Worm (Caenorhabditis elegans) whole organism, late embryonic: ENCODE data around the gene F54E2.2.

Experiments
- ceh-45 ChIP-seq: fragments of 200-800 bp; sonication (Bioruptor generic); IDR thresholded peaks from 2 replicates; pipeline ENCODE4 v1.3.6; 2022; ENCODE audit warnings: missing genetic modification reagents, missing genetic modification characterization, missing compliant biosample characterization
- eyg-1 ChIP-seq: sonication (generic microtip); optimal IDR thresholded peaks from 2 replicates; lab custom pipeline; 2016; ENCODE audit warnings: missing genotype, missing genetic modification characterization, missing compliant biosample characterization
- lin-11 ChIP-seq: fragments of 200-800 bp; sonication (Bioruptor generic); optimal IDR thresholded peaks from 2 replicates; lab custom pipeline; 2018; ENCODE audit warnings: mild to moderate bottlenecking, missing genetic modification characterization, missing compliant biosample characterization
- pqm-1 ChIP-seq: sonication (generic microtip); optimal IDR thresholded peaks from 2 replicates; lab custom pipeline; 2016; ENCODE audit warnings: missing genetic modification characterization, missing compliant biosample characterization
- tbx-2 ChIP-seq: sonication (generic microtip); optimal IDR thresholded peaks from 2 replicates; lab custom pipeline; 2016; ENCODE audit warnings: missing genetic modification characterization, missing compliant biosample characterization

- TF ChIP-seq lin-11 (tag; lab: Kevin White, UChicago) (no peak), pqm-1 (tag; lab: Kevin White, UChicago) (no peak), ceh-45 (no peak), tbx-2 (no peak), eyg-1 (tag; lab: Kevin White, UChicago) (no peak)
These were observed 36.6 kb upstream of the F54E2.2 start, which contains the start of gene srg-58 for ce11 chrV:2759456-2759855.
